Worm (Caenorhabditis elegans) whole organism, L4/young adult: ENCODE data around the gene exc-14.

Experiments
- W03F9.2 ChIP-seq: fragments of 150-350 bp; optimal IDR thresholded peaks from 2 replicates; lab custom pipeline; 2014; ENCODE audit warnings: missing biosample characterization, missing genetic modification characterization
- dao-5 ChIP-seq: sonication (generic microtip); optimal IDR thresholded peaks from 2 replicates; lab custom pipeline; 2016; ENCODE audit warnings: missing genotype, missing genetic modification characterization, moderate library complexity, missing compliant biosample characterization
- him-1 ChIP-seq: sonication (generic microtip); optimal IDR thresholded peaks from 2 replicates; lab custom pipeline; 2016; ENCODE audit warnings: missing genotype, missing genetic modification reagents, missing genetic modification characterization, missing compliant biosample characterization

exc-14 gene

ce11 chrV:5046103-5046502, at the start of gene exc-14:
Gene exc-14, minus strand, starts transcription at chrV:5046203.
- no peak for TF ChIP-seq dao-5 (tag; lab: Kevin White, UChicago)
- no peak for TF ChIP-seq him-1 (tag; lab: Kevin White, UChicago)
- TF ChIP-seq W03F9.2 (tag; lab: Kevin White, UChicago) = no peak

ce11 chrV:5090386-5090785, 44.4 kb upstream of the exc-14 start:
- TF ChIP-seq him-1 (tag; lab: Kevin White, UChicago) (no peak), dao-5 (tag; lab: Kevin White, UChicago) (no peak), W03F9.2 (tag; lab: Kevin White, UChicago) (no peak)

ce11 chrV:5089497-5090134, 43.6 kb upstream of the exc-14 start, which contains the start of gene glb-32:
Gene glb-32, minus strand, starts transcription at chrV:5089547.
- TF ChIP-seq him-1 (tag; lab: Kevin White, UChicago) (no peak), dao-5 (tag; lab: Kevin White, UChicago) (no peak), W03F9.2 (tag; lab: Kevin White, UChicago) (no peak)

ce11 chrV:5088311-5088710, 42.3 kb upstream of the exc-14 start:
- TF ChIP-seq dao-5 (tag; lab: Kevin White, UChicago) = no peak
- TF ChIP-seq him-1 (tag; lab: Kevin White, UChicago) = no peak
- no peak for TF ChIP-seq W03F9.2 (tag; lab: Kevin White, UChicago)

- no peak for TF ChIP-seq W03F9.2 (tag; lab: Kevin White, UChicago)
- no peak for TF ChIP-seq him-1 (tag; lab: Kevin White, UChicago)
- no peak for TF ChIP-seq dao-5 (tag; lab: Kevin White, UChicago)
Measured at ce11 chrV:5086919-5087404, 41.0 kb upstream of the exc-14 start, which contains the start of gene Y58A7A.5. Gene Y58A7A.5, minus strand, starts transcription at chrV:5086969.

ce11 chrV:5084957-5085465, 39.0 kb upstream of the exc-14 start, which contains the start of gene Y58A7A.4:
Gene Y58A7A.4, minus strand, starts transcription at chrV:5085007.
- TF ChIP-seq dao-5 (tag; lab: Kevin White, UChicago) (no peak), him-1 (tag; lab: Kevin White, UChicago) (no peak), W03F9.2 (tag; lab: Kevin White, UChicago) (no peak)

- TF ChIP-seq dao-5 (tag; lab: Kevin White, UChicago) (no peak), W03F9.2 (tag; lab: Kevin White, UChicago) (peak; percentile 68), him-1 (tag; lab: Kevin White, UChicago) (no peak)
Measured at ce11 chrV:5080853-5081338, 34.9 kb upstream of the exc-14 start, which contains the start of gene Y58A7A.3. Gene Y58A7A.3, minus strand, starts transcription at chrV:5080903.

ce11 chrV:5072082-5072481, 26.1 kb upstream of the exc-14 start, which contains the start of gene Y58A7A.2:
Gene Y58A7A.2, minus strand, starts transcription at chrV:5072182.
- no peak for TF ChIP-seq W03F9.2 (tag; lab: Kevin White, UChicago)
- no peak for TF ChIP-seq dao-5 (tag; lab: Kevin White, UChicago)

- TF ChIP-seq dao-5 (tag; lab: Kevin White, UChicago) = no peak
- TF ChIP-seq W03F9.2 (tag; lab: Kevin White, UChicago) = no peak
- TF ChIP-seq him-1 (tag; lab: Kevin White, UChicago) = no peak
Measured at ce11 chrV:5069440-5069839, 23.4 kb upstream of the exc-14 start, which contains the start of gene Y58A7A.1. Gene Y58A7A.1, minus strand, starts transcription at chrV:5069540.

- TF ChIP-seq him-1 (tag; lab: Kevin White, UChicago) (no peak), W03F9.2 (tag; lab: Kevin White, UChicago) (no peak), dao-5 (tag; lab: Kevin White, UChicago) (no peak)
Measured at ce11 chrV:5067390-5067789, 21.4 kb upstream of the exc-14 start.

ce11 chrV:5064761-5065421, 18.9 kb upstream of the exc-14 start, which contains the start of gene mlk-1:
Gene mlk-1, minus strand, starts transcription at chrV:5064811.
- TF ChIP-seq him-1 (tag; lab: Kevin White, UChicago) = peak; percentile 37
- no peak for TF ChIP-seq W03F9.2 (tag; lab: Kevin White, UChicago)

- TF ChIP-seq him-1 (tag; lab: Kevin White, UChicago) (no peak), W03F9.2 (tag; lab: Kevin White, UChicago) (no peak), dao-5 (tag; lab: Kevin White, UChicago) (no peak)
Measured at ce11 chrV:5053335-5053734, 7.3 kb upstream of the exc-14 start, which contains the start of gene cwp-4. Gene cwp-4, plus strand, starts transcription at chrV:5053635.

ce11 chrV:5052233-5052632, 6.2 kb upstream of the exc-14 start, which contains the start of gene K11D12.12:
Gene K11D12.12, plus strand, starts transcription at chrV:5052261.
- no peak for TF ChIP-seq W03F9.2 (tag; lab: Kevin White, UChicago)
- TF ChIP-seq dao-5 (tag; lab: Kevin White, UChicago) = no peak
- no peak for TF ChIP-seq him-1 (tag; lab: Kevin White, UChicago)
